Worm (Caenorhabditis elegans): ENCODE measurements around the gene W09G12.10.

Gene W09G12.10

DNA sequence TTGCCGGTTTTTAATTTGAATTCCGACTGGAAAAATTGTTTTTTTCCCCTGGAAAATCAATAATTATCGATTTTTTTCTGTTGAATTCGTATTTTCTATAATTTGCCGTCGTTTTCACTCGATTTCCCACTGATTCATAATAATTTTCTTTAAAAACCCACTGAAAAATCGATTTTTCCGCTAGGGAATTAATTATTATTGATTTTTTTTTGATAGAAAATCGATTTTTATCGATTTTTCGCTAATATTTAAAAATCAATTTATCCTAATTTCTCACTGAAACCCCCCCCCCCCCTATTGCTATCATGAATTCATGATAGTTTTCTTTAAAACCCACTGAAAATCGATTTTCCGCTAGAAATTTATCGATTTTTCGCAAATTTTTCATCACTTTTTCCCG is 44.5 kb downstream of the W09G12.10 start:
- TF ChIP-seq lin-39 (tag; optimal IDR thresholded peaks at IDR 0.05) (no peak), unc-62 (GFP tag; optimal IDR thresholded peaks at IDR 0.05) (no peak), ceh-28 (tag; optimal IDR thresholded peaks at IDR 0.05) (peak; percentile 68), egl-5 (tag; optimal IDR thresholded peaks at IDR 0.05) (no peak), ceh-16 (tag; optimal IDR thresholded peaks at IDR 0.05) (no peak), fkh-10 (GFP tag; optimal IDR thresholded peaks at IDR 0.05) (no peak)

- no peak for TF ChIP-seq ama-1 (optimal IDR thresholded peaks at IDR 0.05)
- no peak for TF ChIP-seq nhr-28 (tag; optimal IDR thresholded peaks at IDR 0.05)
- no peak for TF ChIP-seq nhr-237 (tag; optimal IDR thresholded peaks at IDR 0.05)
- TF ChIP-seq pha-4 (tag; optimal IDR thresholded peaks at IDR 0.05) = no peak
- TF ChIP-seq aly-2 (tag; optimal IDR thresholded peaks at IDR 0.05) = no peak
- TF ChIP-seq pqm-1 (tag; optimal IDR thresholded peaks at IDR 0.05) = no peak
- TF ChIP-seq elt-2 (tag; optimal IDR thresholded peaks at IDR 0.05) = no peak
- TF ChIP-seq fkh-2 (tag; optimal IDR thresholded peaks at IDR 0.05) = no peak
- TF ChIP-seq mdl-1 (tag; optimal IDR thresholded peaks at IDR 0.05) = no peak
- no peak for TF ChIP-seq egl-27 (tag; optimal IDR thresholded peaks at IDR 0.05)
These were observed 46.7 kb downstream of the W09G12.10 start for ce11 chrIV:1174411-1174810.

DNA sequence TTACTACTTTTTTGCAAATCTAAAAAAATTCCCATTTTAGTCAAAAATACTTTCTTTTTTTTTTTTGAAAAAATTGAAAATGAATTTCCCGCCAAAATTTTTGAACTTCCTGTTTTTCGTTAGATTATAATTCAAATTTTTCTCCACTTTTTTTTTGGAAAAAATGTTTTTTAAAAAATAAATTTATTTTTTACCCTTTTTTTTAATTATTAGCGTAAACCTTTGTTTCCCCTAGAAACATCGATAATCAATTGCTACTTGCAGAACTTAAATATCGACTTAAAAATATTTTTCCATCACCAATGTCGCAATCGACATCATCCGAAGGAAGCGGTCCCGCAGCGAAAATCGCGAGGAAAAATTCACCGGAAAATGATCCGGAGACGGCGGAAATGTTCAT is 50.7 kb downstream of the W09G12.10 start, which contains the start of gene cec-2:
cec-2 (plus strand) TSS at position 301 of the 400 bp plus-strand sequence.
- TF ChIP-seq ZK546.5 (tag; optimal IDR thresholded peaks at IDR 0.05) (no peak), ama-1 (optimal IDR thresholded peaks at IDR 0.05) (no peak), nhr-76 (tag; optimal IDR thresholded peaks at IDR 0.05) (no peak), skn-1 (tag; optimal IDR thresholded peaks at IDR 0.05) (no peak), nhr-25 (tag; optimal IDR thresholded peaks at IDR 0.05) (no peak), lsy-12 (tag; optimal IDR thresholded peaks at IDR 0.05) (no peak), fkh-10 (GFP tag; optimal IDR thresholded peaks at IDR 0.05) (no peak), egl-27 (tag; optimal IDR thresholded peaks at IDR 0.05) (no peak), nhr-237 (tag; optimal IDR thresholded peaks at IDR 0.05) (no peak), nhr-43 (tag; optimal IDR thresholded peaks at IDR 0.05; ENCODE audit: poor library complexity, severe bottlenecking) (no peak), fkh-2 (tag; optimal IDR thresholded peaks at IDR 0.05) (no peak), nhr-11 (tag; optimal IDR thresholded peaks at IDR 0.05) (no peak), nhr-12 (tag; optimal IDR thresholded peaks at IDR 0.05) (no peak), egl-5 (tag; optimal IDR thresholded peaks at IDR 0.05) (no peak), snpc-4 (tag; optimal IDR thresholded peaks at IDR 0.05) (no peak), lin-15B (tag; optimal IDR thresholded peaks at IDR 0.05) (no peak), nhr-28 (tag; optimal IDR thresholded peaks at IDR 0.05) (no peak), mdl-1 (tag; optimal IDR thresholded peaks at IDR 0.05) (no peak), ceh-16 (tag; optimal IDR thresholded peaks at IDR 0.05) (no peak)

All from whole organism, L3 larva.